Fruit fly (Drosophila melanogaster): ENCODE data around the gene ea.

dm6 chr3R:15371833-15372232 lies 43.3 kb downstream of the ea start, which contains the start of the genes Ccm3 and CG6136:
- TF ChIP-seq EcR (GFP tag; optimal IDR thresholded peaks at IDR 0.05) (no peak), CG8159 (tag; optimal IDR thresholded peaks at IDR 0.05) (no peak), CG34367 (tag; optimal IDR thresholded peaks at IDR 0.05) (no peak), CG17806 (tag; optimal IDR thresholded peaks at IDR 0.05) (no peak), CG8301 (tag; optimal IDR thresholded peaks at IDR 0.05) (no peak), fd96Ca (GFP tag; IDR thresholded peaks at IDR 0.05) (no peak), CG9948 (tag; optimal IDR thresholded peaks at IDR 0.05) (no peak), CG13204 (GFP tag; optimal IDR thresholded peaks at IDR 0.05) (no peak), CG14655 (GFP tag; optimal IDR thresholded peaks at IDR 0.05) (no peak), CG15710 (tag; optimal IDR thresholded peaks at IDR 0.05) (peak; percentile 13), Pif1B (GFP tag; optimal IDR thresholded peaks at IDR 0.05) (no peak)

Measured in whole organism, pupa.